Worm (Caenorhabditis elegans): ENCODE measurements around the gene fbxb-5.

Gene fbxb-5

DNA sequence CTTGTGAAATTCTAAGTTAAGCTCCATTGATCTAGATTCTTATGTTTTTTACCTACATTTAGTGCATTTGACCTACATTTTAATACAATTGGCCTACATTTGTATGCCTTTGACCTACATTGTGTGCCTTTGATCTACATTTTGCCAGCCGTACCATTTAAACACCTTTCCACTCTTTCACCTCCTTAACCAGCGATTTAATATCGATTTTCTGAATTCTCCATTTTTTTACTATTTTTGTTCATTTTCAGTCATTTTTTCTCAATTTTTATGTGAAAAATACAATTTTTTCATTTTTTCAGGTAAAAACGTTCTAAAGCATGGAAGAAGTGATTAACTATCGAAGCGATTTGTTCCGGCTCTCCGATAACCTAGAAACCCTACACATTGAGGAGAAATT is 9.4 kb downstream of the fbxb-5 start, which contains the start of gene btb-7:
Gene btb-7, plus strand, starts transcription at position 301 of the 400 bp plus-strand sequence.
- no peak for TF ChIP-seq nhr-76 (tag; optimal IDR thresholded peaks at IDR 0.05)
- no peak for TF ChIP-seq ceh-83 (GFP tag; optimal IDR thresholded peaks at IDR 0.05)

ce11 chrII:1709959-1710358 is 12.3 kb downstream of the fbxb-5 start, which contains the start of gene fbxa-184:
Gene fbxa-184, plus strand, starts transcription at chrII:1710259.
- TF ChIP-seq cnd-1 (tag; optimal IDR thresholded peaks at IDR 0.05) (no peak), blmp-1 (tag; optimal IDR thresholded peaks at IDR 0.05) (no peak), nhr-76 (tag; optimal IDR thresholded peaks at IDR 0.05) (no peak), unc-39 (tag; optimal IDR thresholded peaks at IDR 0.05) (no peak), nhr-237 (tag; optimal IDR thresholded peaks at IDR 0.05) (no peak), nhr-28 (tag; optimal IDR thresholded peaks at IDR 0.05) (no peak), unc-62 (GFP tag; optimal IDR thresholded peaks at IDR 0.05) (no peak), snpc-4 (tag; optimal IDR thresholded peaks at IDR 0.05) (no peak), sptf-1 (tag; optimal IDR thresholded peaks at IDR 0.05) (no peak), hlh-1 (tag; optimal IDR thresholded peaks at IDR 0.05) (no peak)

DNA sequence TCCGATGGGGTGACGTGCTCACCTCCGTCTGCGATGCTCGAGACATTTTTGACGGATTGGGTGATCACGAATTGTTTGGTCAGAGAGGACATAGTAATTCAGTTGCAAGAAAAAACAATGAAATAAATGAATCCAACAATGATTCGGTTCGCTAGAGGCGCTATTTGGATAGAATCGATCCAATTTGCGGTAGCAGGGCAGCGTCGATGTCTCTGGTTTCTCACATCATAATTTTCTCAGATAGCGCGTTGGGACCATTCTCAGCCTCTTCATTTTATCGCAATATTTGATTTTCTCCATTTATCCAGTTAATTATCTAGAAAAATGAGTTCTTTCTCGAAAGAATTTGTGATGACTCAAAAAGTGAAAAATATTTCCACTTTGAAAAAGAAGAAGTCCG is 15.9 kb downstream of the fbxb-5 start, which contains the start of gene sdz-18:
Gene sdz-18, minus strand, starts transcription at position 101 of the 400 bp plus-strand sequence.
- TF ChIP-seq sptf-1 (tag; optimal IDR thresholded peaks at IDR 0.05) (no peak), ztf-11 (tag; optimal IDR thresholded peaks at IDR 0.05) (no peak), mab-5 (tag; optimal IDR thresholded peaks at IDR 0.05) (no peak), nhr-28 (tag; optimal IDR thresholded peaks at IDR 0.05) (no peak), hlh-1 (tag; optimal IDR thresholded peaks at IDR 0.05) (no peak), lin-13 (tag; optimal IDR thresholded peaks at IDR 0.05) (no peak), sem-2 (GFP tag; optimal IDR thresholded peaks at IDR 0.05) (no peak)

DNA sequence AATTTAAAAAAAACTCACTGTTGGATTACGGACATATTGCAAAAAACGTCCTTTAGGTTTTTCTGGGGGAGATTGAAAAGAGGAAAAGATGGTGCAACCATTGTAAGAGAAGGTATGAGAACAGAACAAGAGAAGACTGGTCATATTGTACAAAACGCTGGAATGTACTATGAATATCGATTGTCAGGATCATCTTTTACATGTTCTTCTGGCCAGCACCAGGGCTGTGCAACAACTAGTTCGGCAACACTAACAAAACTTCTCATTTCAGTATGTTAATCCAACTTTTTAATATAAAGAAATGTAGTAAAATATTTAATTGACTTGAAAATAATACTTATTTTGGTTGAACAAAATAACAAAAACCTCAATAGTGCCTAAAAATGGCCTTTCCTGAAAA is 18.9 kb downstream of the fbxb-5 start, which contains the start of gene fbxb-47:
Gene fbxb-47, minus strand, starts transcription at position 101 of the 400 bp plus-strand sequence.
- TF ChIP-seq elt-3 (tag; optimal IDR thresholded peaks at IDR 0.05), result no peak

ce11 chrII:1695861-1696260 is 26.4 kb downstream of the fbxb-5 start, which contains the start of gene F58E1.13:
Gene F58E1.13, minus strand, starts transcription at chrII:1695872.
- no peak for TF ChIP-seq ham-2 (GFP tag; optimal IDR thresholded peaks at IDR 0.05)
- TF ChIP-seq blmp-1 (tag; optimal IDR thresholded peaks at IDR 0.05), result no peak
- no peak for TF ChIP-seq zip-8 (tag; optimal IDR thresholded peaks at IDR 0.05)
- TF ChIP-seq mab-5 (tag; optimal IDR thresholded peaks at IDR 0.05), result no peak
- no peak for TF ChIP-seq drap-1 (GFP tag; optimal IDR thresholded peaks at IDR 0.05)
- no peak for TF ChIP-seq nhr-28 (tag; optimal IDR thresholded peaks at IDR 0.05)
- no peak for TF ChIP-seq ceh-39 (tag; optimal IDR thresholded peaks at IDR 0.05)
- no peak for TF ChIP-seq flh-1 (GFP tag; optimal IDR thresholded peaks at IDR 0.05)
- no peak for TF ChIP-seq cnd-1 (tag; optimal IDR thresholded peaks at IDR 0.05)
- no peak for TF ChIP-seq nhr-237 (tag; optimal IDR thresholded peaks at IDR 0.05)
- no peak for TF ChIP-seq unc-120 (tag; optimal IDR thresholded peaks at IDR 0.05; ENCODE audit: poor library complexity, severe bottlenecking)
- no peak for TF ChIP-seq unc-39 (tag; optimal IDR thresholded peaks at IDR 0.05)
- TF ChIP-seq snpc-4 (tag; optimal IDR thresholded peaks at IDR 0.05), result no peak

ce11 chrII:1694530-1694929 is 27.8 kb downstream of the fbxb-5 start, which contains the start of gene fbxc-26:
Gene fbxc-26, minus strand, starts transcription at chrII:1694630.
- TF ChIP-seq ceh-43 (GFP tag; optimal IDR thresholded peaks at IDR 0.05) (no peak), elt-1 (tag; optimal IDR thresholded peaks at IDR 0.05; ENCODE audit: borderline replicate concordance, insufficient read depth) (no peak), mep-1 (tag; optimal IDR thresholded peaks at IDR 0.05) (no peak), cnd-1 (tag; optimal IDR thresholded peaks at IDR 0.05) (no peak), ces-1 (GFP tag; optimal IDR thresholded peaks at IDR 0.05) (no peak), elt-3 (tag; optimal IDR thresholded peaks at IDR 0.05) (no peak), nhr-2 (tag; optimal IDR thresholded peaks at IDR 0.05) (no peak), blmp-1 (tag; optimal IDR thresholded peaks at IDR 0.05) (no peak)

- TF ChIP-seq blmp-1 (tag; optimal IDR thresholded peaks at IDR 0.05), result no peak
- no peak for TF ChIP-seq nhr-76 (tag; optimal IDR thresholded peaks at IDR 0.05)
- TF ChIP-seq nhr-237 (tag; optimal IDR thresholded peaks at IDR 0.05), result no peak
- TF ChIP-seq mep-1 (tag; optimal IDR thresholded peaks at IDR 0.05), result no peak
- no peak for TF ChIP-seq unc-120 (tag; optimal IDR thresholded peaks at IDR 0.05; ENCODE audit: poor library complexity, severe bottlenecking)
- no peak for TF ChIP-seq lsy-2 (tag; optimal IDR thresholded peaks at IDR 0.05)
- TF ChIP-seq bed-3 (GFP tag; optimal IDR thresholded peaks at IDR 0.05), result no peak
- no peak for TF ChIP-seq nhr-2 (tag; optimal IDR thresholded peaks at IDR 0.05)
- no peak for TF ChIP-seq mab-5 (tag; optimal IDR thresholded peaks at IDR 0.05)
- no peak for TF ChIP-seq flh-1 (GFP tag; optimal IDR thresholded peaks at IDR 0.05)
- no peak for TF ChIP-seq lin-32 (GFP tag; optimal IDR thresholded peaks at IDR 0.05)
- no peak for TF ChIP-seq mls-2 (tag; optimal IDR thresholded peaks at IDR 0.05)
- TF ChIP-seq nhr-12 (tag; optimal IDR thresholded peaks at IDR 0.05), result no peak
- no peak for TF ChIP-seq drap-1 (GFP tag; optimal IDR thresholded peaks at IDR 0.05)
- no peak for TF ChIP-seq lin-13 (tag; optimal IDR thresholded peaks at IDR 0.05)
- no peak for TF ChIP-seq snpc-4 (tag; optimal IDR thresholded peaks at IDR 0.05)
- TF ChIP-seq ces-1 (GFP tag; optimal IDR thresholded peaks at IDR 0.05), result no peak
These were observed 29.5 kb downstream of the fbxb-5 start, which contains the start of gene fbxc-21 for ce11 chrII:1692827-1693226. Gene fbxc-21, minus strand, starts transcription at chrII:1692927.

Data from whole organism, mixed stage, embryonic.